Worm (Caenorhabditis elegans) whole organism, L3 larva: ENCODE measurements around the gene F21C10.18.

Source experiments
- ZK546.5 ChIP-seq: sonication (generic microtip); optimal IDR thresholded peaks from 2 replicates; lab custom pipeline; 2017; ENCODE audit warnings: missing biosample characterization, missing genetic modification characterization
- aly-2 ChIP-seq: fragments of 150-350 bp; optimal IDR thresholded peaks from 2 replicates; lab custom pipeline; 2014; ENCODE audit warnings: missing biosample characterization, missing genetic modification characterization
- ama-1 ChIP-seq: fragments of 150-350 bp; optimal IDR thresholded peaks from 2 replicates; lab custom pipeline; 2018
- ceh-16 ChIP-seq: sonication (generic microtip); optimal IDR thresholded peaks from 2 replicates; lab custom pipeline; 2017; ENCODE audit warnings: missing biosample characterization, missing genetic modification characterization
- ceh-28 ChIP-seq: fragments of 150-350 bp; optimal IDR thresholded peaks from 2 replicates; lab custom pipeline; 2014; ENCODE audit warnings: missing biosample characterization, missing genetic modification reagents, missing genetic modification characterization
- ceh-82 ChIP-seq: fragments of 150-350 bp; optimal IDR thresholded peaks from 2 replicates; lab custom pipeline; 2014; ENCODE audit warnings: missing biosample characterization, missing genetic modification characterization
- ceh-9 ChIP-seq: sonication (generic microtip); optimal IDR thresholded peaks from 2 replicates; lab custom pipeline; 2018; ENCODE audit warnings: missing biosample characterization, missing genetic modification characterization
- daf-12 ChIP-seq: fragments of 150-350 bp; optimal IDR thresholded peaks from 2 replicates; lab custom pipeline; 2014; ENCODE audit warnings: missing biosample characterization, missing genetic modification reagents, missing genetic modification characterization
- egl-27 ChIP-seq: sonication (generic microtip); optimal IDR thresholded peaks from 4 replicates; lab custom pipeline; 2017; ENCODE audit warnings: missing biosample characterization, missing genetic modification reagents, missing genetic modification characterization
- egl-5 ChIP-seq: fragments of 150-350 bp; optimal IDR thresholded peaks from 2 replicates; lab custom pipeline; 2017; ENCODE audit warnings: missing biosample characterization, missing genetic modification reagents, missing genetic modification characterization, inconsistent platforms
- elt-1 ChIP-seq: fragments of 150-350 bp; optimal IDR thresholded peaks from 2 replicates; lab custom pipeline; 2014; ENCODE audit warnings: missing biosample characterization, missing genetic modification characterization
- elt-2 ChIP-seq: sonication (generic microtip); optimal IDR thresholded peaks from 2 replicates; lab custom pipeline; 2016; ENCODE audit warnings: missing genetic modification reagents, mild to moderate bottlenecking, missing genetic modification characterization, missing compliant biosample characterization
- elt-3 ChIP-seq, 3 experiments: fragments of 150-350 bp in 1 of 3; sonication (generic microtip) in 2 of 3; optimal IDR thresholded peaks; 2 replicates in 2 of 3; 4 replicates in 1 of 3; lab custom pipeline; 2014 to 2017; ENCODE audit warnings: missing biosample characterization in 3 of 3, missing genetic modification characterization in 3 of 3
- eor-1 ChIP-seq, 2 experiments: fragments of 150-350 bp; optimal IDR thresholded peaks; 2 replicates each; lab custom pipeline; 2014 to 2018; ENCODE audit warnings: missing biosample characterization in 2 of 2, missing genetic modification characterization in 2 of 2
- fkh-10 ChIP-seq: sonication (generic microtip); optimal IDR thresholded peaks from 2 replicates; lab custom pipeline; 2017; ENCODE audit warnings: missing biosample characterization, missing genetic modification reagents, missing genetic modification characterization
- fos-1 ChIP-seq: fragments of 150-350 bp; optimal IDR thresholded peaks from 2 replicates; lab custom pipeline; 2014; ENCODE audit warnings: missing biosample characterization, missing genetic modification characterization
- jun-1 ChIP-seq: fragments of 150-350 bp; optimal IDR thresholded peaks from 2 replicates; lab custom pipeline; 2014; ENCODE audit warnings: missing biosample characterization, missing genetic modification reagents, missing genetic modification characterization
- lin-15B ChIP-seq: fragments of 150-350 bp; optimal IDR thresholded peaks from 2 replicates; lab custom pipeline; 2014; ENCODE audit warnings: missing biosample characterization, missing genetic modification characterization
- lin-39 ChIP-seq: fragments of 150-350 bp; optimal IDR thresholded peaks from 2 replicates; lab custom pipeline; 2018; ENCODE audit warnings: missing biosample characterization, missing genetic modification reagents, missing genetic modification characterization
- mdl-1 ChIP-seq: fragments of 150-350 bp; optimal IDR thresholded peaks from 2 replicates; lab custom pipeline; 2014; ENCODE audit warnings: missing biosample characterization, missing genetic modification characterization
- nfya-1 ChIP-seq: sonication (generic microtip); optimal IDR thresholded peaks from 2 replicates; lab custom pipeline; 2017; ENCODE audit warnings: missing genetic modification characterization, mild to moderate bottlenecking, missing compliant biosample characterization, antibody characterized with exemption, moderate library complexity; ENCODE audit not compliant: insufficient read depth
- nhr-11 ChIP-seq: fragments of 150-350 bp; optimal IDR thresholded peaks from 2 replicates; lab custom pipeline; 2014; ENCODE audit warnings: missing biosample characterization, missing genetic modification characterization
- nhr-12 ChIP-seq: fragments of 150-350 bp; optimal IDR thresholded peaks from 2 replicates; lab custom pipeline; 2014; ENCODE audit warnings: missing biosample characterization, missing genetic modification characterization
- nhr-23 ChIP-seq: fragments of 150-350 bp; optimal IDR thresholded peaks from 2 replicates; lab custom pipeline; 2014; ENCODE audit warnings: missing biosample characterization, missing genetic modification reagents, missing genetic modification characterization
- nhr-237 ChIP-seq: fragments of 150-350 bp; optimal IDR thresholded peaks from 2 replicates; lab custom pipeline; 2014; ENCODE audit warnings: missing biosample characterization, missing genetic modification characterization
- nhr-25 ChIP-seq: sonication (generic microtip); optimal IDR thresholded peaks from 2 replicates; lab custom pipeline; 2017; ENCODE audit warnings: missing biosample characterization, missing genetic modification characterization
- nhr-43 ChIP-seq: sonication (generic microtip); optimal IDR thresholded peaks from 2 replicates; lab custom pipeline; 2016; ENCODE audit warnings: mild to moderate bottlenecking, missing genetic modification characterization, missing compliant biosample characterization; ENCODE audit not compliant: poor library complexity, severe bottlenecking
- nhr-67 ChIP-seq: fragments of 150-350 bp; optimal IDR thresholded peaks from 2 replicates; lab custom pipeline; 2014; ENCODE audit warnings: missing biosample characterization, missing genetic modification characterization
- nhr-77 ChIP-seq: fragments of 150-350 bp; optimal IDR thresholded peaks from 2 replicates; lab custom pipeline; 2014; ENCODE audit warnings: missing biosample characterization, missing genetic modification characterization
- pqm-1 ChIP-seq: fragments of 150-350 bp; optimal IDR thresholded peaks from 2 replicates; lab custom pipeline; 2017; ENCODE audit warnings: missing biosample characterization, missing genetic modification characterization, inconsistent platforms
- skn-1 ChIP-seq: fragments of 150-350 bp; optimal IDR thresholded peaks from 2 replicates; lab custom pipeline; 2014; ENCODE audit warnings: missing biosample characterization, missing genetic modification characterization
- snpc-4 ChIP-seq: fragments of 150-350 bp; optimal IDR thresholded peaks from 2 replicates; lab custom pipeline; 2014; ENCODE audit warnings: missing biosample characterization, missing genetic modification characterization
- unc-39 ChIP-seq: sonication (generic microtip); optimal IDR thresholded peaks from 4 replicates; lab custom pipeline; 2017; ENCODE audit warnings: missing biosample characterization, missing genetic modification characterization
- unc-62 ChIP-seq: fragments of 150-350 bp; sonication (generic microtip); optimal IDR thresholded peaks from 4 replicates; lab custom pipeline; 2014; ENCODE audit warnings: missing biosample characterization, missing genetic modification reagents, missing genetic modification characterization
- zag-1 ChIP-seq: fragments of 150-350 bp; optimal IDR thresholded peaks from 2 replicates; lab custom pipeline; 2014; ENCODE audit warnings: missing biosample characterization, missing genetic modification characterization
- ztf-11 ChIP-seq: fragments of 150-350 bp; optimal IDR thresholded peaks from 2 replicates; lab custom pipeline; 2014; ENCODE audit warnings: missing biosample characterization, missing genetic modification characterization

F21C10.18 gene

ce11 chrV:9125345-9125744 lies 17.0 kb downstream of the F21C10.18 start, which contains the start of gene F21C10.5:
F21C10.5 (plus strand) TSS chrV:9125645.
- no peak for TF ChIP-seq nhr-67
- no peak for TF ChIP-seq unc-39 (tag; lab: Kevin White, UChicago)
- TF ChIP-seq nhr-23 (tag; lab: Kevin White, UChicago), result no peak
- no peak for TF ChIP-seq ceh-9 (tag; lab: Kevin White, UChicago)
- TF ChIP-seq nhr-237 (tag; lab: Kevin White, UChicago), result no peak

DNA sequence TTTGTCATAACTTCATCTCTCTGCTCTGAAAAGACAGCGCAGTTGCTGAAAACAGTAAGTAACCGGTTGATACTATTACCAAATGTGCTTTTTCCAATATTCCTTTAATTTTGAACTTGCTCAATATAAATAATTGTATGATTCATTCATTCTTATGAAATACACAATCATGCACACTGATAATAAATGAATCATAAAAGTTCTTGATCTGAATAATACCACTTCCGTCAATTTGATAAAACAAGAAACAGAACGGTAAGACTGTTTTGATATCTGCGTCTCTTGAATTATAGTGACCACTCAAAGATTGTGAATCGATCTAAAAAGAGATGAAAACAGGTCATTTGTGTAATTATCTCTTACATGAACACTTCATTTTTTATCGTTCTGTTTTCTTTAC lies 18.0 kb downstream of the F21C10.18 start, which contains the start of gene F21C10.4:
TSS of gene F21C10.4 (plus strand) at position 301 of the 400 bp plus-strand sequence.
- TF ChIP-seq nhr-43 (tag; lab: Kevin White, UChicago) (no peak), pqm-1 (no peak), ceh-16 (tag; lab: Kevin White, UChicago) (no peak), nhr-23 (tag; lab: Kevin White, UChicago) (no peak), nhr-77 (no peak), eor-1 (tag; optimal IDR thresholded peaks at IDR 0.05; lab: Kevin White, UChicago) (no peak), zag-1 (tag; lab: Kevin White, UChicago) (no peak), jun-1 (tag; lab: Kevin White, UChicago) (no peak), elt-1 (no peak), ceh-9 (tag; lab: Kevin White, UChicago) (no peak)

- TF ChIP-seq skn-1 (tag; lab: Kevin White, UChicago) (no peak), fos-1 (tag; lab: Kevin White, UChicago) (no peak), ama-1 (lab: Kevin White, UChicago) (no peak), daf-12 (tag; lab: Kevin White, UChicago) (no peak), egl-5 (tag; lab: Kevin White, UChicago) (no peak), nhr-12 (tag; lab: Kevin White, UChicago) (no peak), egl-27 (tag; lab: Kevin White, UChicago) (no peak), aly-2 (tag; lab: Kevin White, UChicago) (no peak), ZK546.5 (tag; lab: Kevin White, UChicago) (no peak), nfya-1 (tag; lab: Kevin White, UChicago) (no peak), ceh-28 (tag; lab: Kevin White, UChicago) (no peak), nhr-11 (no peak), nhr-23 (tag; lab: Kevin White, UChicago) (no peak), zag-1 (tag; lab: Kevin White, UChicago) (no peak), nhr-25 (no peak), ceh-9 (tag; lab: Kevin White, UChicago) (no peak), elt-3 (tag; optimal IDR thresholded peaks at IDR 0.05; lab: Kevin White, UChicago) (no peak), ceh-82 (tag; lab: Kevin White, UChicago) (no peak), lin-15B (tag; lab: Kevin White, UChicago) (no peak)
These were observed 19.5 kb downstream of the F21C10.18 start, which contains the start of gene F21C10.3 for ce11 chrV:9127773-9128172. F21C10.3 (plus strand) TSS chrV:9128073.

ce11 chrV:9128562-9128961 lies 20.2 kb downstream of the F21C10.18 start:
- no peak for TF ChIP-seq ztf-11 (tag; lab: Kevin White, UChicago)
- TF ChIP-seq snpc-4 (tag; lab: Kevin White, UChicago), result peak; percentile 41
- TF ChIP-seq nhr-25, result no peak
- TF ChIP-seq fkh-10 (GFP tag; lab: Kevin White, UChicago), result peak; percentile 69
- peak; percentile 36 for TF ChIP-seq lin-39 (tag; lab: Kevin White, UChicago)
- TF ChIP-seq nhr-67, result no peak
- peak; percentile 73 for TF ChIP-seq nfya-1 (tag; lab: Kevin White, UChicago)
- peak; percentile 81 for TF ChIP-seq mdl-1 (tag; lab: Kevin White, UChicago)
- TF ChIP-seq elt-2, result peak; percentile 2
- TF ChIP-seq lin-15B (tag; lab: Kevin White, UChicago), result peak; percentile 16
- TF ChIP-seq nhr-11, result peak; percentile 82

DNA sequence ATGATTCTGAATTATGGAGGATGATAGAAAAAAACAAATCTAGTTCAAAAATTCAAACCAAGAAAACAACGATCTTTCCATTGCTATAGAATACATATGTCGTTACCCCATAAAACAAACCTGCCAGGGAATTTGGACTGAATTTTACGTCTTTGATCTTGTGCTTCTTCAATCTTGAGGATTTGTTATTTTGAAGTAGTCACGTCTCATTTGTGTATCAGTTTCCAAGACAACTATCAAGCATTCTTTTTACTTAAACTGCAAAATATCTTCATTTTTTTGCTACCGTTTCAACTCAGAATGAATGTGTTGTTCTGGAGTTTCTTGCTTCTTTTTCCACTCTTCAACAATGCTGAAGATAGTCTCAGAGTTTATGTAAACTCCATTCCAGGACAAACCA lies 22.4 kb downstream of the F21C10.18 start, which contains the start of gene F21C10.19:
TSS of gene F21C10.19 (plus strand) at position 301 of the 400 bp plus-strand sequence.
- TF ChIP-seq fkh-10 (GFP tag; lab: Kevin White, UChicago) (no peak), snpc-4 (tag; lab: Kevin White, UChicago) (no peak), unc-62 (GFP tag; lab: Kevin White, UChicago) (no peak)
